Worm (Caenorhabditis elegans) whole organism, L4 larva: ENCODE results near the gene frm-3.

ENCODE experiments used
- F44E2.7 ChIP-seq: fragments of 200-800 bp; sonication (Bioruptor generic); IDR thresholded peaks from 2 replicates; pipeline ENCODE4 v2.1.2; 2022; ENCODE audit warnings: missing genetic modification characterization, missing compliant biosample characterization
- ZK546.5 ChIP-seq, 2 experiments: sonication (generic microtip); optimal IDR thresholded peaks; 2 replicates each; lab custom pipeline; 2017; ENCODE audit warnings: missing biosample characterization in 2 of 2, missing genetic modification characterization in 2 of 2
- aha-1 ChIP-seq: fragments of 150-350 bp; peaks from one replicate; lab custom pipeline; 2014; ENCODE audit warnings: missing biosample characterization, missing genetic modification characterization
- ama-1 ChIP-seq: fragments of 150-350 bp; optimal IDR thresholded peaks from 2 replicates; lab custom pipeline; 2014; ENCODE audit warnings: inconsistent platforms, mixed read lengths
- ceh-28 ChIP-seq: fragments of 150-350 bp; optimal IDR thresholded peaks from 2 replicates; lab custom pipeline; 2014; ENCODE audit warnings: missing biosample characterization, missing genetic modification reagents, missing genetic modification characterization
- ceh-44 ChIP-seq: fragments of 200-800 bp; sonication (Bioruptor generic); IDR thresholded peaks from 2 replicates; pipeline ENCODE4 v1.3.6; 2022; ENCODE audit warnings: missing genetic modification reagents, missing genetic modification characterization, missing compliant biosample characterization
- ceh-62 ChIP-seq: sonication (generic microtip); optimal IDR thresholded peaks from 2 replicates; lab custom pipeline; 2017; ENCODE audit warnings: missing biosample characterization, missing genetic modification characterization
- daf-12 ChIP-seq: fragments of 150-350 bp; optimal IDR thresholded peaks from 2 replicates; lab custom pipeline; 2014; ENCODE audit warnings: missing biosample characterization, missing genetic modification reagents, missing genetic modification characterization
- daf-19 ChIP-seq: fragments of 200-800 bp; sonication (Bioruptor generic); conservative IDR thresholded peaks from 2 replicates; pipeline ENCODE4 v1.3.6; 2022; ENCODE audit warnings: missing genetic modification characterization, missing compliant biosample characterization
- dmd-8 ChIP-seq: fragments of 200-800 bp; sonication (Bioruptor generic); IDR thresholded peaks from 2 replicates; pipeline ENCODE4 v1.3.6; 2022; ENCODE audit warnings: missing genetic modification characterization, missing compliant biosample characterization
- dmd-9 ChIP-seq: fragments of 200-800 bp; sonication (Bioruptor generic); IDR thresholded peaks from 2 replicates; pipeline ENCODE4 v1.3.6; 2022; ENCODE audit warnings: missing genetic modification reagents, missing genetic modification characterization, missing compliant biosample characterization
- dve-1 ChIP-seq: sonication (generic microtip); optimal IDR thresholded peaks from 2 replicates; lab custom pipeline; 2017; ENCODE audit warnings: antibody characterized with exemption, mild to moderate bottlenecking, missing genetic modification characterization, missing compliant biosample characterization; ENCODE audit not compliant: insufficient read depth
- gei-8 ChIP-seq: fragments of 200-800 bp; sonication (Bioruptor generic); optimal IDR thresholded peaks from 2 replicates; lab custom pipeline; 2018; ENCODE audit warnings: mild to moderate bottlenecking, missing genetic modification characterization, missing compliant biosample characterization
- hlh-11 ChIP-seq: fragments of 200-800 bp; sonication (Bioruptor generic); optimal IDR thresholded peaks from 2 replicates; lab custom pipeline; 2018; ENCODE audit warnings: mild to moderate bottlenecking, missing genetic modification characterization, missing compliant biosample characterization
- hmg-1.1 ChIP-seq: fragments of 200-800 bp; sonication (Bioruptor generic); IDR thresholded peaks from 2 replicates; pipeline ENCODE4 v1.3.6; 2022; ENCODE audit warnings: missing genetic modification reagents, missing genetic modification characterization, missing compliant biosample characterization
- lin-1 ChIP-seq: fragments of 200-800 bp; sonication (Bioruptor generic); IDR thresholded peaks from 2 replicates; pipeline ENCODE4 v1.3.6; 2022; ENCODE audit warnings: missing genetic modification reagents, missing genetic modification characterization, missing compliant biosample characterization
- lin-15B ChIP-seq: fragments of 150-350 bp; sonication (generic microtip); optimal IDR thresholded peaks from 3 replicates; lab custom pipeline; 2014; ENCODE audit warnings: missing biosample characterization, missing genetic modification characterization
- lsy-2 ChIP-seq, 2 experiments: fragments of 150-350 bp in 1 of 2; sonication (generic microtip) in 1 of 2; optimal IDR thresholded peaks; 2 replicates each; lab custom pipeline; 2014 to 2017; ENCODE audit warnings: missing biosample characterization in 2 of 2, missing genetic modification characterization in 2 of 2
- mxl-2 ChIP-seq: fragments of 200-800 bp; sonication (Bioruptor generic); conservative IDR thresholded peaks from 2 replicates; pipeline ENCODE4 v1.3.6; 2022; ENCODE audit warnings: missing genetic modification reagents, missing genetic modification characterization, missing compliant biosample characterization
- nhr-6 ChIP-seq: fragments of 150-350 bp; optimal IDR thresholded peaks from 2 replicates; lab custom pipeline; 2014; ENCODE audit warnings: missing biosample characterization, missing genetic modification characterization
- nhr-76 ChIP-seq: fragments of 150-350 bp; optimal IDR thresholded peaks from 2 replicates; lab custom pipeline; 2014; ENCODE audit warnings: missing biosample characterization, missing genetic modification characterization
- pha-4 ChIP-seq, 2 experiments: fragments of 150-350 bp in 1 of 2; fragments of 200-800 bp in 1 of 2; sonication (Bioruptor generic) in 1 of 2; IDR thresholded peaks in 1 of 2; optimal IDR thresholded peaks in 1 of 2; 2 replicates each; pipeline versions ENCODE4 v1.3.6 to Lab custom; 2014 to 2022; ENCODE audit warnings: missing genetic modification characterization in 2 of 2, missing genetic modification reagents in 2 of 2, missing biosample characterization in 1 of 2, missing compliant biosample characterization in 1 of 2
- saeg-2 ChIP-seq: fragments of 200-800 bp; sonication (Bioruptor generic); IDR thresholded peaks from 2 replicates; pipeline ENCODE4 v1.3.6; 2022; ENCODE audit warnings: missing genetic modification reagents, missing genetic modification characterization, missing compliant biosample characterization
- sdz-12 ChIP-seq: fragments of 200-800 bp; sonication (Bioruptor generic); optimal IDR thresholded peaks from 2 replicates; lab custom pipeline; 2018; ENCODE audit warnings: mild to moderate bottlenecking, missing genetic modification characterization, missing compliant biosample characterization
- set-16 ChIP-seq: fragments of 200-800 bp; sonication (Bioruptor generic); IDR thresholded peaks from 2 replicates; pipeline ENCODE4 v1.3.6; 2022; ENCODE audit warnings: missing genetic modification reagents, missing genetic modification characterization, missing compliant biosample characterization
- snpc-1.2 ChIP-seq: fragments of 200-800 bp; sonication (Bioruptor generic); IDR thresholded peaks from 2 replicates; pipeline ENCODE4 v1.3.6; 2022; ENCODE audit warnings: missing genetic modification reagents, missing genetic modification characterization, missing compliant biosample characterization
- spr-1 ChIP-seq: sonication (generic microtip); optimal IDR thresholded peaks from 2 replicates; lab custom pipeline; 2016; ENCODE audit warnings: mild to moderate bottlenecking, missing genetic modification characterization, missing compliant biosample characterization
- tag-97 ChIP-seq: fragments of 200-800 bp; sonication (Bioruptor generic); IDR thresholded peaks from 2 replicates; pipeline ENCODE4 v1.3.6; 2022; ENCODE audit warnings: missing genetic modification characterization, missing compliant biosample characterization
- unc-39 ChIP-seq: sonication (generic microtip); optimal IDR thresholded peaks from 2 replicates; lab custom pipeline; 2017; ENCODE audit warnings: missing biosample characterization, missing genetic modification characterization
- unc-62 ChIP-seq, 3 experiments: fragments of 150-350 bp in 1 of 3; sonication (generic microtip); optimal IDR thresholded peaks in 2 of 3; peaks in 1 of 3; 1 replicate in 1 of 3; 2 replicates in 2 of 3; lab custom pipeline; 2014 to 2017; ENCODE audit warnings: missing biosample characterization in 3 of 3, missing genetic modification characterization in 3 of 3, missing genetic modification reagents in 3 of 3, missing genotype in 1 of 3
- vab-7 ChIP-seq: fragments of 200-800 bp; sonication (Bioruptor generic); IDR thresholded peaks from 2 replicates; pipeline ENCODE4 v1.3.6; 2022; ENCODE audit warnings: missing genetic modification reagents, missing genetic modification characterization, missing compliant biosample characterization
- zfp-2 ChIP-seq: sonication (generic microtip); optimal IDR thresholded peaks from 2 replicates; lab custom pipeline; 2016; ENCODE audit warnings: mild to moderate bottlenecking, missing genetic modification characterization, missing compliant biosample characterization
- zip-11 ChIP-seq: fragments of 200-800 bp; sonication (Bioruptor generic); IDR thresholded peaks from 2 replicates; pipeline ENCODE4 v1.3.6; 2022; ENCODE audit warnings: missing genetic modification characterization, missing compliant biosample characterization

The frm-3 gene

DNA sequence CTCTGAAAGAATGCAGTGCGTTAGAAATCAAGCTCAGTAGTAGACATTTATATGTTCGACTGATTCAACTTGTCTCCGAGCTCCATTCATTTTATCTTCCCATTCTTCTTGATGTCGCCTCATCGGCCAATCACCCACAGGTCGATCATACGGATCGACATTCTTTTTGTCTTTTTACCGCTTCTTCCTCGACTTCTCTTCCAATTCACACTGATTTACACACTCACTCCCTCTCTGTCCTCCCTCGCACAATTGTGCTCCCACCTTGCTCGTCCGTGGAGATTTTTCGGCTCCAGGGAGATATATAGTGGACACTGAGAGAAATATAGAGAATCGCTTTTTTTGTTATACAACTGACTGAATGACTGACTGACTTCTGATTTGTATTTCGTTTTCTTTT is 1.9 kb downstream of the frm-3 start:
- TF ChIP-seq aha-1 (tag; lab: Kevin White, UChicago) (peak; percentile 82), unc-62 (GFP tag; optimal IDR thresholded peaks at IDR 0.05 in 1 of 2; lab: Kevin White, UChicago) (peak in 1 of 2 experiments; percentile 98), unc-62 (tag; optimal IDR thresholded peaks at IDR 0.05; lab: Kevin White, UChicago) (no peak), lin-1 (GFP tag; lab: Robert Waterston, UW) (no peak), daf-19 (GFP tag; lab: Robert Waterston, UW) (no peak), dmd-8 (GFP tag; lab: Robert Waterston, UW) (no peak), vab-7 (no peak), dve-1 (tag; lab: Kevin White, UChicago) (no peak)

DNA sequence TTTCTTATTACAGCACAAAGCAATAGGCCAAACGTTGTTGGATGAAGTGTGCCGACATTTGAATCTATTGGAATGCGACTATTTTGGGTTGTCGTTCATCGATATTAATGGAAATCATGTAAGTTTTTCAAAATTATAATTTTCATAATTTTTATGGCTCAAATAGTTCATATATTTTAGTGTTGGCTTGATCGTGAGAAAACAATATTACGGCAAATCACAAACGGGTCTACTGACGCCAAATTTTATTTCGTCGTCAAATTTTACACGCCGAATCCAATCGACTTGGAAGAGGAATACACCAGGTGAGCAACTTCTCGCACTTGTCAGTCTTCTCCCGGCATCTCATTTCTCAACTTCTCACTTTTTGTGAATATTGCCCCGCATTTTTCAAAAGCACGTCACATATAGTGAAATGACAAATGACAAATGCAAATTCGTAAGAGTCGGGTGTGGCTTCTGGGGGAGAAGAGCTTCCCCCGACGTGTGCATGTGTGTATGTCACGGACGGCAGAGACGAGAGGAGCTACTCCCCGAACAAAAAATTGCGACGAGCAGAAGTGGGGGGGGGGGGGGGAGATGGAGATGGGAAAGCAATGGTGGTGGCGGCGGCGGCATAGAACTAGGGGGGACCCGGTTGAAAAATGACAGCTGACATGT is 4.3 kb downstream of the frm-3 start:
- no peak for TF ChIP-seq F44E2.7
- peak; percentile 91 for TF ChIP-seq aha-1 (tag; lab: Kevin White, UChicago)
- peak; percentile 76 for TF ChIP-seq set-16 (GFP tag; lab: Robert Waterston, UW)
- TF ChIP-seq sdz-12 (GFP tag; lab: Kevin White, UChicago): no peak
- TF ChIP-seq unc-62 (GFP tag; optimal IDR thresholded peaks at IDR 0.05 in 1 of 2; lab: Kevin White, UChicago): peak in 1 of 2 experiments; percentile 98
- TF ChIP-seq unc-62 (tag; optimal IDR thresholded peaks at IDR 0.05; lab: Kevin White, UChicago): no peak
- peak; percentile 76; the same call in 1 of the 2 replicates for TF ChIP-seq tag-97 (GFP tag; lab: Robert Waterston, UW)
- 0 out of 2 replicates have a peak, but pooled peaks have one; percentile 38 for TF ChIP-seq hmg-1.1 (GFP tag; lab: Robert Waterston, UW)
- TF ChIP-seq pha-4 (GFP tag; IDR thresholded peaks at IDR 0.05; lab: Robert Waterston, UW): no peak
- no peak for TF ChIP-seq pha-4 (tag; optimal IDR thresholded peaks at IDR 0.05; lab: Kevin White, UChicago)
- no peak for TF ChIP-seq nhr-6 (tag; lab: Kevin White, UChicago)
- TF ChIP-seq hlh-11 (tag; lab: Kevin White, UChicago): peak; percentile 37

DNA sequence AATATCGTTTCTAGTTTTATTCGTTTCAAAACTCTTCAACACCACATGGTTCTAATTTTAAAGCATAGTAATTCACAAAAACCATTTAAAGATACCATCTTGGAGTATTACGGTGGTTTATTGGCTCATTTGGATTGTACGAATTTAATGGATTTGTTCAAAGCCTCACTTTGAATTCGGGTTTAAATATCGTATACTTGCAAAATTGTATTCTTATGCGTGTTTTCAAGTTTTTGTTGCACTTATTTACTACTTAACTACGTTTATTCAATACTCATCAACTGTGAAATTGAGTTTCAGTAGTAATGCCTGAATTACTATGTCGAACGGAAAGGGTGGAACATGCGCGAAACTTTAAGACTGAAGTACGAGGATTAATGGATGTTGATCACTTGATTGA is 13.1 kb downstream of the frm-3 start, which contains the start of gene abts-2:
abts-2 (plus strand) TSS at position 301 of the 400 bp plus-strand sequence.
- TF ChIP-seq ceh-28 (tag; lab: Kevin White, UChicago): no peak
- no peak for TF ChIP-seq hlh-11 (tag; lab: Kevin White, UChicago)
- no peak for TF ChIP-seq zip-11 (GFP tag; lab: Robert Waterston, UW)
- TF ChIP-seq lsy-2 (tag; optimal IDR thresholded peaks at IDR 0.05; lab: Kevin White, UChicago): no peak
- TF ChIP-seq ceh-44 (GFP tag; lab: Robert Waterston, UW): no peak
- TF ChIP-seq ama-1: no peak
- no peak for TF ChIP-seq snpc-1.2 (GFP tag; lab: Robert Waterston, UW)
- no peak for TF ChIP-seq unc-39
- no peak for TF ChIP-seq dmd-9
- TF ChIP-seq nhr-76 (tag; lab: Kevin White, UChicago): no peak

ce11 chrX:11585894-11586293 is 13.6 kb downstream of the frm-3 start:
- TF ChIP-seq unc-62 (GFP tag; optimal IDR thresholded peaks at IDR 0.05 in 1 of 2; lab: Kevin White, UChicago): peak in 1 of 2 experiments; percentile 65
- no peak for TF ChIP-seq unc-62 (tag; optimal IDR thresholded peaks at IDR 0.05; lab: Kevin White, UChicago)
- no peak for TF ChIP-seq spr-1 (tag; lab: Kevin White, UChicago)
- TF ChIP-seq, all 104 proteins: peak for 1

DNA sequence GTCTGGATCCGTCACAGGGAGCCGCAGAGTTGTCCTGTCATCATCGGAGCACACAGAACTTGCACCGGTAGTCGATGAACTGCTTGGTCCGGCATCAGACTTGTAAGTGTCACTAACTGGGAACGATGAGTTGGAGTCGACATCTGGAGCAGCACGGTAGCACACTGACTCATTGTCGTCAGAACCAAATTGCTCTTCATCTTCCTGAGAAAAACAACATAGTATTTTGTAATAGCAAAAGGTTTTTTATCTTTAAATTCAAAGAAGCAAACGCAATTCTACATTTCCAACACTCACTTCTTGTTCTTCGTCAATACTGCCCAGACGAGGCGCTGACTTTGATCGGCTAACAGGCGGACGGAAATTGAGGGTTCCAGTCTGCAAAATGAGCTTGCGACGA is 18.2 kb downstream of the frm-3 start:
- TF ChIP-seq ceh-62: no peak
- TF ChIP-seq daf-12 (tag; lab: Kevin White, UChicago): no peak
- TF ChIP-seq lsy-2 (tag; optimal IDR thresholded peaks at IDR 0.05; lab: Kevin White, UChicago): no peak
- TF ChIP-seq set-16 (GFP tag; lab: Robert Waterston, UW): no peak

- TF ChIP-seq gei-8 (no peak), zfp-2 (tag; lab: Kevin White, UChicago) (no peak), ama-1 (no peak), saeg-2 (no peak), ceh-44 (GFP tag; lab: Robert Waterston, UW) (no peak), lin-15B (no peak), ZK546.5 (tag; optimal IDR thresholded peaks at IDR 0.05; lab: Kevin White, UChicago) (no peak), mxl-2 (no peak), set-16 (GFP tag; lab: Robert Waterston, UW) (no peak)
Measured at ce11 chrX:11591620-11592019, 19.3 kb downstream of the frm-3 start, which contains the start of gene F52D10.2. F52D10.2 (minus strand) TSS chrX:11591720.
